Worm (Caenorhabditis elegans): Measurements from ENCODE around the gene W05E10.1.

The W05E10.1 gene

DNA sequence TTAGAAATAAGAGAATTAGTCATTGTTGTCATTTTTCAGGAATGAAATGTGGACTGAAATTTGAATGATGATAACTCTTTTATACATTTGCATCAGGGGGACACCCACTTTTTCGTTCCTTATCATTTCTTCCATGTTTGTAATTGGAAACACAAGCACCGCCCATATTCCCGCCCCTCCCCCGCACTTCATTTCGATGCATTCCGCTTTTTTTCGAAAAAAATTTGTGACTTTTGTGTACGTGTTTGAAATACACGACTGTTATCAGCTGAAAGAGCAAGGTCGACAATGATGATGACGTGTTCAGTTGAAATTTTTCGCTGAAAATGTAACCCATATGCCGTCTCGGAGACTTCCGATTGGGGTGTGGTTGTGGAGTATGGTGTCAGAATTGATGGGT, 40.8 kb downstream of the W05E10.1 start, which contains the start of gene zip-10:
TSS of gene zip-10 (minus strand) at position 43 of the 400 bp plus-strand sequence.
- peak; percentile 96 for TF ChIP-seq nhr-80 (tag; optimal IDR thresholded peaks at IDR 0.05)
- TF ChIP-seq nfyb-1 (GFP tag; IDR thresholded peaks at IDR 0.05): no peak
- no peak for TF ChIP-seq hlh-26 (GFP tag; conservative IDR thresholded peaks at IDR 0.05)
- no peak for TF ChIP-seq mxl-1 (tag; optimal IDR thresholded peaks at IDR 0.05)
- TF ChIP-seq ZK185.1 (tag; optimal IDR thresholded peaks at IDR 0.05; ENCODE audit: poor library complexity, severe bottlenecking): no peak
- no peak for TF ChIP-seq efl-1 (GFP tag; optimal IDR thresholded peaks at IDR 0.05)
- TF ChIP-seq Y79H2A.3 (GFP tag; conservative IDR thresholded peaks at IDR 0.05): no peak
- TF ChIP-seq cebp-2 (GFP tag; IDR thresholded peaks at IDR 0.05): no peak
- TF ChIP-seq attf-3 (GFP tag; conservative IDR thresholded peaks at IDR 0.05): no peak
- peak; percentile 39 to 59 for TF ChIP-seq let-607 (tag; optimal IDR thresholded peaks at IDR 0.05)
- peak; percentile 77 for TF ChIP-seq atf-7 (tag; optimal IDR thresholded peaks at IDR 0.05)
- TF ChIP-seq nfya-2 (GFP tag; IDR thresholded peaks at IDR 0.05): no peak
- TF ChIP-seq lsy-27 (tag; optimal IDR thresholded peaks at IDR 0.05; ENCODE audit: borderline replicate concordance, insufficient read depth): no peak

DNA sequence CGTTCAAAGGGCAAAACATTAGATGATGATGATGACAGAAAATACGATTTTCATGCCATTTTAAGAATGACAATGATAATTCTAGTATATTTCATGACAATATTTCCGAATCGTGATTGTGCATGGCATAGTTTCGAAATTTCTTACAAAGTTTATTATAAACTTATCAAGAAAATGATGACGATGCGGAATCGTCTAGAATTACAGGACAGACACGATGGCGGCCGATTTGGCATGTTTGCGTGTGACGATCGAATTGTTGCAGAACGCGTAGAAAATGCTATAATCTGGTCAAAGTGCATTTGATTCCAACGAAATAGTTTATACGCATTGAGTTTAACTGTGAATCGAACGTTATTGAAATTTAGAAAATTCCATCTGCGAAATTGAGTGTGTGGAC, 42.2 kb downstream of the W05E10.1 start:
- no peak for TF ChIP-seq snpc-1.3 (tag; optimal IDR thresholded peaks at IDR 0.05; ENCODE audit: insufficient read depth)

DNA sequence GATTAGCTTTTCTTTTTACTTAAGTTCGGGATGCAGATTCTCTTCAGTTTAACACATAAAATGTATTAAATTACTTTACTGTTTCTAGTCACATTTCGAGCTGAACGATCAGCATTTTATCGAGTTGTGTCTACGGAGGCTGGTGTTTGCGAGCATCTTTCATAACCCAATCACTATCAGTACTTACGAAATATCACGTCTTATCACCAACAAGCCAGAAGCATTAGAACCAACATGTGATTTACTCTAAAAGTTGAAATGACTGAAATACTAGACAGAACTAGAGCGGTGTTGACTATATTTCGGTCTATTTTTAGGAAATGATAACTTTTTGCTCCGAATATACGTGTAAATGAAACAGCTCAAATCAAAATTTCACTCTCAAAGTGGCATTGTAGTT, 43.1 kb downstream of the W05E10.1 start:
- TF ChIP-seq tbp1 (GFP tag; optimal IDR thresholded peaks at IDR 0.05): no peak
- no peak for TF ChIP-seq egl-44 (GFP tag; IDR thresholded peaks at IDR 0.05)
- peak; percentile 47 for TF ChIP-seq nhr-80 (tag; optimal IDR thresholded peaks at IDR 0.05)
- peak; percentile 88 for TF ChIP-seq cebp-1 (GFP tag; IDR thresholded peaks at IDR 0.05)
- peak; percentile 87 for TF ChIP-seq cebp-1 (tag; optimal IDR thresholded peaks at IDR 0.05)

DNA sequence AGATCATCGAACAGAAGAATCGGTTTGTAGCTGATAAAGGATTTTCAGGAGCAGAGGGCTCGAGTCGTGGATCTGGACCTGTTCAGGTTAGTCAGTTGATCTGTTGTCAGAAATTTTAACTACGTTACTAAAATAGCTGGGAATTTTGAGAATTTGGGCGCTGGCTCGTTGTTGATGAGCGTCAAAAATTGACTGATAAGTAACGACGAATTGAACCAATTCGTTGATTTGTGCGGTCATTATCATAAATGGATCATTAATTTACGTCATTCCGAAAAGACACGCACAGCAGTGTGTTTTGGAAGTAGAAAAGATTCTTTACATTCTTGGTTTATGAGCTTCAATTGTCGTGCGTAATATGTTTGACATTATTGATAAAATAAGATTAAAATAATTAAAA, 43.7 kb downstream of the W05E10.1 start:
- no peak for TF ChIP-seq egl-44 (GFP tag; IDR thresholded peaks at IDR 0.05)
- no peak for TF ChIP-seq D2030.7 (GFP tag; IDR thresholded peaks at IDR 0.05)
- TF ChIP-seq attf-6 (GFP tag; IDR thresholded peaks at IDR 0.05): no peak
- no peak for TF ChIP-seq F37B4.10 (GFP tag; IDR thresholded peaks at IDR 0.05)
- no peak for TF ChIP-seq F57A8.1 (GFP tag; optimal IDR thresholded peaks at IDR 0.05)
- TF ChIP-seq ceh-91 (GFP tag; IDR thresholded peaks at IDR 0.05): no peak
- no peak for TF ChIP-seq tbp1 (GFP tag; optimal IDR thresholded peaks at IDR 0.05)
- TF ChIP-seq hmg-20 (GFP tag; IDR thresholded peaks at IDR 0.05): no peak
- no peak for TF ChIP-seq snpc-1.1 (tag; optimal IDR thresholded peaks at IDR 0.05; ENCODE audit: insufficient read depth)

DNA sequence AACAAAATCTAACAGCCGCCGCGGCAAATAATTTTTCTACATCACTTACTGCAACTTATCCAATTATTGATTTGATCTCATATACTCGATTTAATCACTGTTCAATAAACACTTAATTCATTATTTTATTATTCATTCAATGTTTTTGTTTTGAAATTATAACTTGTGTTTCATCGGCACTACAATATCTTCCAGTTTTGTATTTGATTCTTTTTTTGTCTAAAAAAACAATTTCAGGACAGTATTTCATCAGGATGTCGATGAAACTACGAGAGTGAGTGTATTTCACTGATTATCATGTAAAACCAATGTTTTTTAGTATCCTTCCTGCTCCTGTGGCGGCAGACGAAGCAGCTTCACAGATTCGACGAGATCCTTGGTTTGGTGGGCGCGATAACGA, 46.2 kb downstream of the W05E10.1 start, which contains the start of gene skp-1:
TSS of gene skp-1 (plus strand) at position 238 of the 400 bp plus-strand sequence.
- TF ChIP-seq hlh-12 (tag; optimal IDR thresholded peaks at IDR 0.05) (no peak), lin-54 (GFP tag; optimal IDR thresholded peaks at IDR 0.05) (no peak), cebp-1 (GFP tag; IDR thresholded peaks at IDR 0.05) (no peak), cebp-1 (tag; optimal IDR thresholded peaks at IDR 0.05) (no peak), K11D2.4 (GFP tag; IDR thresholded peaks at IDR 0.05) (no peak), bed-1 (GFP tag; IDR thresholded peaks at IDR 0.05) (no peak), dpff-1 (tag; optimal IDR thresholded peaks at IDR 0.05) (no peak)

DNA sequence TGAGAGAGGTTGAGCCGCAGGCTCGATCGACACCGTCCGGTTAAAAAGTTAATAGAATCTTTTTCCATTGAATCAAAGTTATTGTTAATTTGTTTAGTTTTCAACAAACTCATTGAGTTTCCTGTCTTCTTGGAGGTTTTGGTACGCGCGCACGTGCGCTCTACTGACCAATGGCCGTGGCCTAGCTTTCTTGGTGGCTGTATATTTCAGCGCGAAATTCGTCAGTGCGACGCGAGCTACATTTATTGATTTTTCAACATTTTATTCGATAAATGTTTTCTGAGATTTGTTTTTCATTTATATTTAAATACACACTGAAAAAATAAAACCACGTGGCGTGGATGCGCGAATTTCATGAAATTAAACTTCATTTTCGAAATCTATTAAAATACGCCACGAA, 47.3 kb downstream of the W05E10.1 start, which contains the start of gene bir-1:
TSS of gene bir-1 (plus strand) at position 312 of the 400 bp plus-strand sequence.
- TF ChIP-seq lag-1 (GFP tag; IDR thresholded peaks at IDR 0.05) (no peak), lin-26 (GFP tag; IDR thresholded peaks at IDR 0.05) (no peak), ekl-4 (GFP tag; IDR thresholded peaks at IDR 0.05) (0 out of 2 replicates have a peak, but pooled peaks have one; percentile 23), madf-6 (GFP tag; IDR thresholded peaks at IDR 0.05) (peak; percentile 57; the same call in 1 of the 2 replicates), ZK185.1 (tag; optimal IDR thresholded peaks at IDR 0.05; ENCODE audit: poor library complexity, severe bottlenecking) (peak; percentile 51), unc-130 (GFP tag; optimal IDR thresholded peaks at IDR 0.05) (peak; percentile 42), ceh-91 (GFP tag; IDR thresholded peaks at IDR 0.05) (0 out of 2 replicates have a peak, but pooled peaks have one; percentile 35), hmg-1.2 (GFP tag; IDR thresholded peaks at IDR 0.05) (peak; percentile 34; the same call in 1 of the 2 replicates), Y56A3A.18 (GFP tag; IDR thresholded peaks at IDR 0.05) (no peak), mcd-1 (GFP tag; IDR thresholded peaks at IDR 0.05) (peak; percentile 74), nhr-179 (tag; optimal IDR thresholded peaks at IDR 0.05) (no peak), ceh-27 (GFP tag; optimal IDR thresholded peaks at IDR 0.05) (no peak)
